Worm (Caenorhabditis elegans): ENCODE data around the gene srsx-1.

DNA sequence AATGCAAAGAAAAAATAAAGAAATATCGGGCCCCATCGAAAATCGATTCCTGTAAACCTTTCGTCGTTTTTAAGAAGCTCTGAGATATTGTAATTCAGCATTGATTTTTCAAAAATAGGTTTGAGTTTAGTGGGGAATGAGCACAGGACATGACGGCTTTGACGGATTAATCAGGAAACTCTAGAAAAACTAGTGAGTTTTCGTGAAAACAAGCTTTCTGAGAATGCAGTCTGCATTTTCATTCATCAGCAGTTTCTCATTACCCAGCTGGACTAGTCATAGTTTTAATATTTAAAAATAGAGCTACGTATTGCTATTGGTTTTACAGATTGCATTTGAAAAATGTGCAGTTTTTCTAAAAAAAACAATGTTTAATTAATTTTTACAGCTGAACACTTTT lies 14.4 kb upstream of the srsx-1 start, which contains the start of gene srz-47:
- TF ChIP-seq nhr-28 (tag; optimal IDR thresholded peaks at IDR 0.05) (no peak), ceh-82 (tag; optimal IDR thresholded peaks at IDR 0.05) (no peak), fos-1 (tag; optimal IDR thresholded peaks at IDR 0.05) (no peak), lsy-2 (tag; optimal IDR thresholded peaks at IDR 0.05) (no peak), daf-8 (GFP tag; IDR thresholded peaks at IDR 0.05) (no peak), nhr-77 (tag; optimal IDR thresholded peaks at IDR 0.05) (no peak), nhr-76 (tag; optimal IDR thresholded peaks at IDR 0.05) (no peak), nhr-237 (tag; optimal IDR thresholded peaks at IDR 0.05) (no peak), gei-8 (GFP tag; optimal IDR thresholded peaks at IDR 0.05) (no peak), dpl-1 (GFP tag; optimal IDR thresholded peaks at IDR 0.05) (no peak)

Data from whole organism, L4 larva.